Worm (Caenorhabditis elegans) whole organism, young adult: ENCODE results near the gene C29F9.8.
"Not testable (repeated sequence)": the region's sequence is repeated elsewhere in the genome, so short reads cannot be mapped to it uniquely, and the experiment has no call there.

Experiments used
- K11D2.4 ChIP-seq: fragments of 200-800 bp; sonication (Bioruptor generic); IDR thresholded peaks from 2 replicates; pipeline ENCODE4 v1.3.6; 2022; ENCODE audit warnings: missing genetic modification reagents, missing genetic modification characterization, missing compliant biosample characterization
- aptf-2 ChIP-seq: fragments of 200-800 bp; sonication (Bioruptor generic); conservative IDR thresholded peaks from 2 replicates; pipeline ENCODE4 v1.3.6; 2022; ENCODE audit warnings: missing genetic modification reagents, missing genetic modification characterization, missing compliant biosample characterization

DNA sequence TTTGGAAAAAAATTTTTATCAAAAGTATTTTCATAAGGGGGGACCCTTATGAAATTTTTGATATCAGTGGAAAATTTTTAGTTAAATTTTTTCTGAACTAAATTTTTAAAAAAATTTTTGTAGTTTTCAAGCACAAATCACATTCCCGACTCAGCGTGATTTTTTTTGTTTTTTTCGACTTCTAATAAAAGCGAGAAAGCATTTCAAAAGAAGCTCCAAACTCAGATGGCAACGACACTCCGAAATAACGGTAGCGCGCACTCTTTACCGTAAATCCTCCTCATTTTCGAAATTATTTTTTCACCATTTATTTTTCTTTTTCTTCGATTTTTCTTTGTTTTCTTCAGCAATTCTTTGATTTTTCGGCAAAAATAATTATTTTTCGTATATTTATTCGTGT is 39.7 kb downstream of the C29F9.8 start:
- not testable (repeated sequence) for TF ChIP-seq K11D2.4 (GFP tag; lab: Robert Waterston, UW); aptf-2
